Worm (Caenorhabditis elegans): ENCODE data around the gene C30G7.2.

DNA sequence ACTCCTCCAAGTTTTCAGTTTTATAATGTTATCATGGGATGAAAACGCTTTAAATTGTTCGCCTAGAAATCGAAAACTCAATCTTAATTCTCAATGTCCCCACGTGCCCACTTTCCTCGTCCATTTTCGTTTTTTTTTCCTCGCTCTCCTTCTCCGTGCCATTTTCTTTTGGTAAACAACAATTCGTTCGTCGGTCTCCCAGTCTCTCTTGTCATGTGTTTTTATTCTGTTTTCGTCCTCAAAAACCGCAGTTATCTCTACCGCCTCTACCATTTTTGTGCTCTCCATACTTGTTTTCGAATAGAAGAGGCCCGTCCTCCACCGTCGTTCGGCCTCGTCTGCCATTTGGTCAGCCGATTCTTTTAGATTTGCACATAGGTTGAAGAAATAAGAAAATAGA lies 11.9 kb downstream of the C30G7.2 start:
- TF ChIP-seq him-1 (tag; optimal IDR thresholded peaks at IDR 0.05): no peak
- no peak for TF ChIP-seq dao-5 (tag; optimal IDR thresholded peaks at IDR 0.05)

All from whole organism, L4/young adult.